Fruit fly (Drosophila melanogaster) whole organism, embryonic: ENCODE data around the gene Shawn.

Source experiments
- Adf1 ChIP-seq: fragments of 200-800 bp; sonication (Bioruptor generic); IDR thresholded peaks from 2 replicates; pipeline ENCODE4 v1.3.6; 2022; ENCODE audit warnings: missing biosample characterization, missing genetic modification characterization
- C15 ChIP-seq: fragments of 200-800 bp; sonication (Bioruptor generic); IDR thresholded peaks from 3 replicates; pipeline ENCODE4 v1.3.6; 2022; ENCODE audit warnings: missing biosample characterization, missing genetic modification characterization
- CG10267 ChIP-seq: fragments of 200-800 bp; sonication (Bioruptor generic); optimal IDR thresholded peaks from 2 replicates; lab custom pipeline; 2018; ENCODE audit warnings: missing biosample characterization, mild to moderate bottlenecking, missing genetic modification characterization, moderate library complexity
- CG10431 ChIP-seq: fragments of 200-800 bp; sonication (Bioruptor generic); optimal IDR thresholded peaks from 3 replicates; lab custom pipeline; 2018; ENCODE audit warnings: missing biosample characterization, mild to moderate bottlenecking, missing genetic modification characterization
- CG10543 ChIP-seq: fragments of 200-800 bp; sonication (Bioruptor generic); optimal IDR thresholded peaks from 3 replicates; lab custom pipeline; 2017; ENCODE audit warnings: missing biosample characterization, mild to moderate bottlenecking, missing genetic modification characterization, moderate library complexity
- CG11456 ChIP-seq: fragments of 200-800 bp; sonication (Bioruptor generic); IDR thresholded peaks from 3 replicates; pipeline ENCODE4 v1.3.6; 2022; ENCODE audit warnings: missing biosample characterization, missing genetic modification characterization
- CG11504 ChIP-seq: fragments of 200-800 bp; sonication (Bioruptor generic); optimal IDR thresholded peaks from 3 replicates; lab custom pipeline; 2019; ENCODE audit warnings: missing biosample characterization, mild to moderate bottlenecking, missing genetic modification characterization, moderate library complexity
- CG11723 ChIP-seq: fragments of 200-800 bp; sonication (Bioruptor generic); optimal IDR thresholded peaks from 2 replicates; lab custom pipeline; 2017; ENCODE audit warnings: missing biosample characterization, mild to moderate bottlenecking, missing genetic modification characterization
- CG13775 ChIP-seq: fragments of 200-800 bp; sonication (Bioruptor generic); optimal IDR thresholded peaks from 3 replicates; lab custom pipeline; 2017; ENCODE audit warnings: missing biosample characterization, mild to moderate bottlenecking, missing genetic modification characterization
- CG14014 ChIP-seq: fragments of 200-800 bp; sonication (Bioruptor generic); IDR thresholded peaks from 2 replicates; pipeline ENCODE4 v1.3.6; 2022; ENCODE audit warnings: missing biosample characterization, missing genetic modification characterization
- CG15514 ChIP-seq: fragments of 200-800 bp; sonication (Bioruptor generic); optimal IDR thresholded peaks from 3 replicates; lab custom pipeline; 2017; ENCODE audit warnings: missing biosample characterization, missing genetic modification characterization, mild to moderate bottlenecking, moderate library complexity, missing genetic modification reagents
- CG15696 ChIP-seq: fragments of 200-800 bp; sonication (Bioruptor generic); optimal IDR thresholded peaks from 2 replicates; lab custom pipeline; 2019; ENCODE audit warnings: missing biosample characterization, mild to moderate bottlenecking, missing genetic modification characterization, moderate library complexity
- CG18476 ChIP-seq: fragments of 200-800 bp; sonication (Bioruptor generic); optimal IDR thresholded peaks from 2 replicates; lab custom pipeline; 2016; ENCODE audit warnings: missing biosample characterization, mild to moderate bottlenecking, missing genetic modification characterization
- CG2712 ChIP-seq: fragments of 200-800 bp; optimal IDR thresholded peaks from 3 replicates; lab custom pipeline; 2019; ENCODE audit warnings: missing biosample characterization, mild to moderate bottlenecking, missing genetic modification characterization, moderate library complexity
- CG2875 ChIP-seq: fragments of 200-800 bp; sonication (Bioruptor generic); optimal IDR thresholded peaks from 2 replicates; lab custom pipeline; 2017; ENCODE audit warnings: missing biosample characterization, mild to moderate bottlenecking, missing genetic modification characterization, missing genetic modification reagents
- CG3065 ChIP-seq: fragments of 200-800 bp; sonication (Bioruptor generic); optimal IDR thresholded peaks from 2 replicates; lab custom pipeline; 2016; ENCODE audit warnings: missing biosample characterization, missing genetic modification characterization
- CG31441 ChIP-seq: fragments of 200-800 bp; sonication (Bioruptor generic); IDR thresholded peaks from 2 replicates; pipeline ENCODE4 v1.3.6; 2022; ENCODE audit warnings: missing biosample characterization, missing genetic modification characterization
- CG3163 ChIP-seq: fragments of 200-800 bp; sonication (Bioruptor generic); optimal IDR thresholded peaks from 3 replicates; lab custom pipeline; 2016; ENCODE audit warnings: missing biosample characterization, missing genetic modification characterization
- CG3407 ChIP-seq: fragments of 200-800 bp; sonication (Bioruptor generic); optimal IDR thresholded peaks from 2 replicates; lab custom pipeline; 2018; ENCODE audit warnings: missing biosample characterization, mild to moderate bottlenecking, missing genetic modification characterization
- CG4328 ChIP-seq: fragments of 200-800 bp; sonication (Bioruptor generic); optimal IDR thresholded peaks from 3 replicates; lab custom pipeline; 2017; ENCODE audit warnings: missing biosample characterization, missing genetic modification reagents, missing genetic modification characterization
- CG4707 ChIP-seq: fragments of 200-800 bp; sonication (Bioruptor generic); optimal IDR thresholded peaks from 2 replicates; lab custom pipeline; 2018; ENCODE audit warnings: missing biosample characterization, mild to moderate bottlenecking, missing genetic modification characterization, moderate library complexity
- CG9215 ChIP-seq: fragments of 200-800 bp; sonication (Bioruptor generic); IDR thresholded peaks from 2 replicates; pipeline ENCODE4 v1.3.6; 2022; ENCODE audit warnings: missing biosample characterization, missing genetic modification characterization
- CG9609 ChIP-seq: fragments of 200-800 bp; sonication (Bioruptor generic); optimal IDR thresholded peaks from 3 replicates; lab custom pipeline; 2016; ENCODE audit warnings: missing biosample characterization, missing genetic modification characterization
- CG9727 ChIP-seq: fragments of 200-800 bp; sonication (Bioruptor generic); optimal IDR thresholded peaks from 3 replicates; lab custom pipeline; 2017; ENCODE audit warnings: missing biosample characterization, mild to moderate bottlenecking, missing genetic modification characterization
- CTCF ChIP-seq: fragments of 200-800 bp; sonication (Bioruptor generic); optimal IDR thresholded peaks from 2 replicates; lab custom pipeline; 2017; ENCODE audit warnings: missing biosample characterization, mild to moderate bottlenecking, missing genetic modification characterization, moderate library complexity
- Fer1 ChIP-seq: fragments of 200-800 bp; sonication (Bioruptor generic); optimal IDR thresholded peaks from 2 replicates; lab custom pipeline; 2017; ENCODE audit warnings: missing biosample characterization, mild to moderate bottlenecking, missing genetic modification characterization
- HLH4C ChIP-seq: fragments of 200-800 bp; sonication (Bioruptor generic); IDR thresholded peaks from 3 replicates; pipeline ENCODE4 v1.3.6; 2022; ENCODE audit warnings: missing biosample characterization, missing genetic modification characterization; ENCODE audit not compliant: partially characterized antibody
- Hr3 ChIP-seq: fragments of 200-800 bp; sonication (Bioruptor generic); optimal IDR thresholded peaks from 3 replicates; lab custom pipeline; 2016; ENCODE audit warnings: missing biosample characterization, missing genetic modification characterization
- Hsf ChIP-seq: fragments of 200-800 bp; sonication (Bioruptor generic); optimal IDR thresholded peaks from 3 replicates; lab custom pipeline; 2016; ENCODE audit warnings: missing biosample characterization, missing genetic modification characterization
- MTF-1 ChIP-seq: fragments of 200-800 bp; sonication (Bioruptor generic); optimal IDR thresholded peaks from 2 replicates; lab custom pipeline; 2018; ENCODE audit warnings: missing biosample characterization, mild to moderate bottlenecking, missing genetic modification characterization, borderline replicate concordance
- Nf-YA ChIP-seq: fragments of 200-800 bp; sonication (Bioruptor generic); IDR thresholded peaks from 2 replicates; pipeline ENCODE4 v1.3.6; 2022; ENCODE audit warnings: missing biosample characterization, missing genetic modification characterization
- NfI ChIP-seq: fragments of 200-800 bp; sonication (Bioruptor generic); optimal IDR thresholded peaks from 3 replicates; lab custom pipeline; 2018; ENCODE audit warnings: missing biosample characterization, mild to moderate bottlenecking, missing genetic modification characterization, moderate library complexity
- Opbp ChIP-seq: fragments of 200-800 bp; sonication (Bioruptor generic); IDR thresholded peaks from 3 replicates; pipeline ENCODE4 v1.3.6; 2022; ENCODE audit warnings: missing biosample characterization, missing genetic modification characterization; ENCODE audit not compliant: partially characterized antibody
- Sin3A ChIP-seq: fragments of >200 bp; optimal IDR thresholded peaks from 2 replicates; lab custom pipeline; 2018
- Taf1 ChIP-seq: fragments of 200-800 bp; sonication (Bioruptor generic); IDR thresholded peaks from 2 replicates; pipeline ENCODE4 v1.3.6; 2022; ENCODE audit warnings: missing biosample characterization, missing genetic modification characterization
- ara ChIP-seq: fragments of 200-800 bp; sonication (Bioruptor generic); IDR thresholded peaks from 2 replicates; pipeline ENCODE4 v1.3.6; 2022; ENCODE audit warnings: missing biosample characterization, missing genetic modification characterization
- ash1 ChIP-seq: fragments of 200-800 bp; sonication (Bioruptor generic); optimal IDR thresholded peaks from 2 replicates; lab custom pipeline; 2018; ENCODE audit warnings: missing biosample characterization, mild to moderate bottlenecking, missing genetic modification characterization
- bigmax ChIP-seq: fragments of 200-800 bp; sonication (Bioruptor generic); optimal IDR thresholded peaks from 2 replicates; lab custom pipeline; 2018; ENCODE audit warnings: missing biosample characterization, mild to moderate bottlenecking, missing genetic modification characterization
- br ChIP-seq: fragments of >200 bp; optimal IDR thresholded peaks from 2 replicates; lab custom pipeline; 2017
- dan ChIP-seq: fragments of 200-800 bp; sonication (Bioruptor generic); IDR thresholded peaks from 2 replicates; pipeline ENCODE4 v1.3.6; 2022; ENCODE audit warnings: missing biosample characterization, missing genetic modification characterization
- en ChIP-seq: fragments of 200-800 bp; sonication (Bioruptor generic); optimal IDR thresholded peaks from 2 replicates; lab custom pipeline; 2016; ENCODE audit warnings: missing biosample characterization, missing genetic modification characterization
- eyg ChIP-seq: fragments of 200-800 bp; sonication (Bioruptor generic); optimal IDR thresholded peaks from 3 replicates; lab custom pipeline; 2016; ENCODE audit warnings: missing biosample characterization, missing genetic modification characterization
- fd64A ChIP-seq: fragments of 200-800 bp; sonication (Bioruptor generic); optimal IDR thresholded peaks from 3 replicates; lab custom pipeline; 2018; ENCODE audit warnings: missing biosample characterization, mild to moderate bottlenecking, missing genetic modification characterization
- ftz-f1 ChIP-seq: fragments of 200-800 bp; sonication (Bioruptor generic); optimal IDR thresholded peaks from 2 replicates; lab custom pipeline; 2016; ENCODE audit warnings: missing biosample characterization, missing genetic modification characterization
- gce ChIP-seq: fragments of 200-800 bp; sonication (Bioruptor generic); IDR thresholded peaks from 3 replicates; pipeline ENCODE4 v1.3.6; 2022; ENCODE audit warnings: missing biosample characterization, missing genetic modification characterization
- hb ChIP-seq: fragments of 200-800 bp; sonication (Bioruptor generic); IDR thresholded peaks from 3 replicates; pipeline ENCODE4 v1.3.6; 2022; ENCODE audit warnings: missing biosample characterization, missing genetic modification characterization; ENCODE audit not compliant: partially characterized antibody
- nerfin-1 ChIP-seq: fragments of 200-800 bp; sonication (Bioruptor generic); optimal IDR thresholded peaks from 3 replicates; lab custom pipeline; 2019; ENCODE audit warnings: missing biosample characterization, mild to moderate bottlenecking, missing genetic modification characterization, moderate library complexity
- nom ChIP-seq: fragments of 200-800 bp; sonication (Bioruptor generic); optimal IDR thresholded peaks from 2 replicates; lab custom pipeline; 2017; ENCODE audit warnings: missing biosample characterization, missing genetic modification characterization, mild to moderate bottlenecking, moderate library complexity, missing genetic modification reagents
- pum ChIP-seq: fragments of 200-800 bp; sonication (Bioruptor generic); optimal IDR thresholded peaks from 2 replicates; lab custom pipeline; 2016; ENCODE audit warnings: missing biosample characterization, missing genetic modification characterization
- ranshi ChIP-seq: fragments of 200-800 bp; sonication (Bioruptor generic); IDR thresholded peaks from 2 replicates; pipeline ENCODE4 v1.3.6; 2022; ENCODE audit warnings: missing biosample characterization, missing genetic modification characterization
- sug ChIP-seq: fragments of 200-800 bp; optimal IDR thresholded peaks from 2 replicates; lab custom pipeline; 2019; ENCODE audit warnings: missing biosample characterization, mild to moderate bottlenecking, missing genetic modification characterization, moderate library complexity
- tup ChIP-seq: fragments of 200-800 bp; sonication (Bioruptor generic); optimal IDR thresholded peaks from 2 replicates; lab custom pipeline; 2016; ENCODE audit warnings: missing biosample characterization, mild to moderate bottlenecking, missing genetic modification characterization, moderate library complexity

Gene Shawn

DNA sequence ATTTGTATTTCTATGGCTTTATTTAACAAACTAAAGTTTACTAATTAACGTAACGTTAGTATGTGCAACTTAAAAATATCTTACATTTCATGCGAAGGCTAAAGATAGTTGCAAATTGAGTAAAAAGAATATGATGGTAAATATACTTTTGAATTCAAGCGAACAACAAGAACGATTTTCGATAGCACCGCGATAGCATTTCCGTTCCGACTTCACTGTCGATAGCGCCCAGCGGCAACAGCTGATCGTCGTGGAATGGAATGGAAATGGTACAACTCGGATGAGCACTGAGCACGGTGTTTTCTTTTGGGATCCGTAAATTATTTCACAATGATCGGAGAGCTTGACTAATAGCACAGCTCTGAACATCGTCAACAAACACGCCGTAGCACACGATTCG is 2.1 kb downstream of the Shawn start (continued):
- TF ChIP-seq CG10267 (tag; lab: Kevin White, UChicago) (peak; percentile 54), Fer1 (GFP tag; lab: Kevin White, UChicago) (peak; percentile 84), HLH4C (0 out of 3 replicates have a peak, but pooled peaks have one; percentile 43), pum (GFP tag; lab: Kevin White, UChicago) (no peak), CG4328 (peak; percentile 65), CG9215 (no peak), CG2875 (GFP tag; lab: Kevin White, UChicago) (peak; percentile 55), CG9609 (no peak), br (lab: Kevin White, UChicago) (no peak), CG10431 (GFP tag; lab: Kevin White, UChicago) (peak; percentile 40), CG3163 (no peak), ash1 (peak; percentile 30), tup (no peak), eyg (GFP tag; lab: Kevin White, UChicago) (peak; percentile 41), Adf1 (no peak), Nf-YA (GFP tag; lab: Robert Waterston, UW) (no peak), hb (GFP tag; lab: Robert Waterston, UW) (no peak), CTCF (GFP tag; lab: Kevin White, UChicago) (peak; percentile 14), ara (GFP tag; lab: Robert Waterston, UW) (no peak), bigmax (GFP tag; lab: Kevin White, UChicago) (peak; percentile 45), Opbp (peak; percentile 17; the same call in 1 of the 3 replicates), CG10543 (peak; percentile 68), fd64A (GFP tag; lab: Kevin White, UChicago) (peak; percentile 53), CG4707 (peak; percentile 63), nerfin-1 (peak; percentile 54), CG14014 (peak; percentile 14; the same call in 1 of the 2 replicates), ftz-f1 (GFP tag; lab: Kevin White, UChicago) (no peak), C15 (GFP tag; lab: Robert Waterston, UW) (no peak), CG3065 (no peak), CG9727 (GFP tag; lab: Kevin White, UChicago) (peak; percentile 65), nom (GFP tag; lab: Kevin White, UChicago) (peak; percentile 69), ranshi (GFP tag; lab: Robert Waterston, UW) (no peak; the same call in 1 of the 2 replicates), Taf1 (no peak), Sin3A (no peak), CG3407 (GFP tag; lab: Kevin White, UChicago) (peak; percentile 49), CG15696 (tag; lab: Kevin White, UChicago) (no peak), dan (GFP tag; lab: Robert Waterston, UW) (no peak), CG11456 (0 out of 3 replicates have a peak, but pooled peaks have one; percentile 33), Hr3 (no peak), Hsf (GFP tag; lab: Kevin White, UChicago) (no peak), CG15514 (peak; percentile 81), NfI (GFP tag; lab: Kevin White, UChicago) (peak; percentile 78), gce (GFP tag; lab: Robert Waterston, UW) (peak; percentile 60; the same call in 1 of the 3 replicates), CG18476 (GFP tag; lab: Kevin White, UChicago) (no peak), sug (tag; lab: Kevin White, UChicago) (peak; percentile 37), MTF-1 (peak; percentile 76), CG11504 (tag; lab: Kevin White, UChicago) (no peak), en (GFP tag; lab: Kevin White, UChicago) (no peak), CG13775 (peak; percentile 64), CG31441 (GFP tag; lab: Robert Waterston, UW) (no peak; the same call in 1 of the 2 replicates), CG11723 (GFP tag; lab: Kevin White, UChicago) (peak; percentile 47), CG2712 (tag; lab: Kevin White, UChicago) (peak; percentile 51)
